Fruit fly (Drosophila melanogaster) whole organism, embryonic: Measurements from ENCODE around the gene 5-HT7.

Experiments
- BtbVII ChIP-seq: fragments of 200-800 bp; sonication (Bioruptor generic); optimal IDR thresholded peaks from 3 replicates; lab custom pipeline; 2017; ENCODE audit warnings: missing biosample characterization, mild to moderate bottlenecking, missing genetic modification characterization
- CG10209 ChIP-seq: fragments of 200-800 bp; sonication (Bioruptor generic); optimal IDR thresholded peaks from 3 replicates; lab custom pipeline; 2017; ENCODE audit warnings: missing biosample characterization, mild to moderate bottlenecking, missing genetic modification characterization, missing genetic modification reagents
- CG10274 ChIP-seq: fragments of 200-800 bp; sonication (Bioruptor generic); optimal IDR thresholded peaks from 3 replicates; lab custom pipeline; 2017; ENCODE audit warnings: missing biosample characterization, mild to moderate bottlenecking, missing genetic modification characterization
- CG11696 ChIP-seq: fragments of 200-800 bp; sonication (Bioruptor generic); IDR thresholded peaks from 2 replicates; pipeline ENCODE4 v1.3.6; 2022; ENCODE audit warnings: missing biosample characterization, missing genetic modification characterization
- CG12942 ChIP-seq: fragments of 200-800 bp; sonication (Bioruptor generic); optimal IDR thresholded peaks from 3 replicates; lab custom pipeline; 2016; ENCODE audit warnings: missing biosample characterization, missing genetic modification characterization
- CG14710 ChIP-seq: fragments of 200-800 bp; sonication (Bioruptor generic); optimal IDR thresholded peaks from 3 replicates; lab custom pipeline; 2019; ENCODE audit warnings: missing biosample characterization, mild to moderate bottlenecking, missing genetic modification characterization, moderate library complexity
- CG17186 ChIP-seq: fragments of 200-800 bp; sonication (Bioruptor generic); optimal IDR thresholded peaks from 3 replicates; lab custom pipeline; 2017; ENCODE audit warnings: missing biosample characterization, missing genetic modification reagents, missing genetic modification characterization
- CG17361 ChIP-seq: fragments of 200-800 bp; sonication (Bioruptor generic); IDR thresholded peaks from 3 replicates; pipeline ENCODE4 v1.3.6; 2022; ENCODE audit warnings: missing biosample characterization, missing genetic modification characterization
- CG17612 ChIP-seq: fragments of 200-800 bp; sonication (Bioruptor generic); IDR thresholded peaks from 2 replicates; pipeline ENCODE4 v1.3.6; 2022; ENCODE audit warnings: missing biosample characterization, missing genetic modification characterization
- CG18599 ChIP-seq: fragments of 200-800 bp; sonication (Bioruptor generic); optimal IDR thresholded peaks from 3 replicates; lab custom pipeline; 2017; ENCODE audit warnings: missing biosample characterization, missing genetic modification characterization, mild to moderate bottlenecking, moderate library complexity, missing genetic modification reagents
- CG2129 ChIP-seq: fragments of 200-800 bp; sonication (Bioruptor generic); IDR thresholded peaks from 2 replicates; pipeline ENCODE4 v1.3.6; 2022; ENCODE audit warnings: missing biosample characterization, missing genetic modification characterization; ENCODE audit not compliant: partially characterized antibody
- CG2678 ChIP-seq: fragments of 200-800 bp; sonication (Bioruptor generic); optimal IDR thresholded peaks from 3 replicates; lab custom pipeline; 2019; ENCODE audit warnings: missing biosample characterization, mild to moderate bottlenecking, missing genetic modification characterization, moderate library complexity
- CG33213 ChIP-seq: fragments of 200-800 bp; sonication (Bioruptor generic); optimal IDR thresholded peaks from 3 replicates; lab custom pipeline; 2016; ENCODE audit warnings: missing biosample characterization, missing genetic modification characterization
- CG4328 ChIP-seq: fragments of 200-800 bp; sonication (Bioruptor generic); optimal IDR thresholded peaks from 3 replicates; lab custom pipeline; 2017; ENCODE audit warnings: missing biosample characterization, missing genetic modification reagents, missing genetic modification characterization
- CG4854 ChIP-seq: fragments of 200-800 bp; sonication (Bioruptor generic); optimal IDR thresholded peaks from 2 replicates; lab custom pipeline; 2016; ENCODE audit warnings: missing biosample characterization, missing genetic modification characterization, inconsistent platforms
- CG6689 ChIP-seq: fragments of 200-800 bp; sonication (Bioruptor generic); IDR thresholded peaks from 2 replicates; pipeline ENCODE4 v1.3.6; 2022; ENCODE audit warnings: missing biosample characterization, missing genetic modification characterization
- CG7357 ChIP-seq: fragments of 200-800 bp; sonication (Bioruptor generic); IDR thresholded peaks from 3 replicates; pipeline ENCODE4 v1.3.6; 2022; ENCODE audit warnings: missing biosample characterization, missing genetic modification characterization
- CG7372 ChIP-seq: fragments of 200-800 bp; sonication (Bioruptor generic); IDR thresholded peaks from 2 replicates; pipeline ENCODE4 v1.3.6; 2022; ENCODE audit warnings: missing biosample characterization, missing genetic modification characterization
- CG7556 ChIP-seq: fragments of 200-800 bp; sonication (Bioruptor generic); optimal IDR thresholded peaks from 2 replicates; lab custom pipeline; 2017; ENCODE audit warnings: missing biosample characterization, mild to moderate bottlenecking, missing genetic modification characterization
- CG7839 ChIP-seq: fragments of 200-800 bp; sonication (Bioruptor generic); optimal IDR thresholded peaks from 3 replicates; lab custom pipeline; 2018; ENCODE audit warnings: missing biosample characterization, mild to moderate bottlenecking, missing genetic modification characterization, moderate library complexity
- CG8478 ChIP-seq: fragments of >200 bp; optimal IDR thresholded peaks from 2 replicates; lab custom pipeline; 2018
- CG8944 ChIP-seq: fragments of 200-800 bp; sonication (Bioruptor generic); optimal IDR thresholded peaks from 3 replicates; lab custom pipeline; 2016; ENCODE audit warnings: missing biosample characterization, missing genetic modification characterization
- CTCF ChIP-seq: fragments of 200-800 bp; sonication (Bioruptor generic); optimal IDR thresholded peaks from 2 replicates; lab custom pipeline; 2017; ENCODE audit warnings: missing biosample characterization, mild to moderate bottlenecking, missing genetic modification characterization, moderate library complexity
- Dek ChIP-seq: fragments of 200-800 bp; sonication (Bioruptor generic); optimal IDR thresholded peaks from 3 replicates; lab custom pipeline; 2019; ENCODE audit warnings: missing biosample characterization, mild to moderate bottlenecking, missing genetic modification characterization, moderate library complexity
- ERR ChIP-seq: fragments of 200-800 bp; sonication (Bioruptor generic); optimal IDR thresholded peaks from 2 replicates; lab custom pipeline; 2016; ENCODE audit warnings: missing biosample characterization, missing genetic modification characterization
- Gsc ChIP-seq: fragments of 200-800 bp; sonication (Bioruptor generic); IDR thresholded peaks from 2 replicates; pipeline ENCODE4 v1.3.6; 2022; ENCODE audit warnings: missing biosample characterization, missing genetic modification characterization
- HmgD ChIP-seq: fragments of 200-800 bp; sonication (Bioruptor generic); optimal IDR thresholded peaks from 3 replicates; lab custom pipeline; 2016; ENCODE audit warnings: missing biosample characterization, missing genetic modification characterization
- Hr78 ChIP-seq, 2 experiments: fragments of 200-800 bp in 1 of 2; fragments of >200 bp in 1 of 2; sonication (Bioruptor generic) in 1 of 2; optimal IDR thresholded peaks; 2 replicates each; lab custom pipeline; 2017 to 2019; ENCODE audit warnings: missing biosample characterization in 2 of 2, missing genetic modification characterization in 2 of 2, mild to moderate bottlenecking in 1 of 2, moderate library complexity in 1 of 2
- MBD-R2 ChIP-seq: fragments of 200-800 bp; sonication (Bioruptor generic); IDR thresholded peaks from 2 replicates; pipeline ENCODE4 v1.3.6; 2022; ENCODE audit warnings: missing biosample characterization, missing genetic modification characterization
- Mes4 ChIP-seq: fragments of 200-800 bp; sonication (Bioruptor generic); optimal IDR thresholded peaks from 2 replicates; lab custom pipeline; 2016; ENCODE audit warnings: missing biosample characterization, missing genetic modification characterization
- Mrtf ChIP-seq: fragments of 200-800 bp; sonication (Bioruptor generic); IDR thresholded peaks from 3 replicates; pipeline ENCODE4 v1.3.6; 2022; ENCODE audit warnings: missing biosample characterization, missing genetic modification characterization
- NC2α ChIP-seq: fragments of 200-800 bp; sonication (Bioruptor generic); optimal IDR thresholded peaks from 2 replicates; lab custom pipeline; 2016; ENCODE audit warnings: missing biosample characterization, missing genetic modification characterization
- Rx ChIP-seq: fragments of 200-800 bp; sonication (Bioruptor generic); IDR thresholded peaks from 2 replicates; pipeline ENCODE4 v1.3.6; 2022; ENCODE audit warnings: missing biosample characterization, missing genetic modification characterization
- Sin3A ChIP-seq: fragments of >200 bp; optimal IDR thresholded peaks from 2 replicates; lab custom pipeline; 2018
- Spps ChIP-seq: fragments of 200-800 bp; sonication (Bioruptor generic); optimal IDR thresholded peaks from 2 replicates; lab custom pipeline; 2018; ENCODE audit warnings: missing biosample characterization, mild to moderate bottlenecking, missing genetic modification characterization
- bsh ChIP-seq, 2 experiments: fragments of 200-800 bp; sonication (Bioruptor generic); optimal IDR thresholded peaks; 2 replicates each; lab custom pipeline; 2017 to 2018; ENCODE audit warnings: mild to moderate bottlenecking in 2 of 2, missing biosample characterization in 2 of 2, missing genetic modification characterization in 2 of 2, moderate library complexity in 1 of 2
- crc ChIP-seq: fragments of 200-800 bp; sonication (Bioruptor generic); optimal IDR thresholded peaks from 2 replicates; lab custom pipeline; 2016; ENCODE audit warnings: missing biosample characterization, missing genetic modification characterization
- danr ChIP-seq: fragments of 200-800 bp; sonication (Bioruptor generic); IDR thresholded peaks from 2 replicates; pipeline ENCODE4 v1.3.6; 2022; ENCODE audit warnings: missing biosample characterization, missing genetic modification characterization
- eyg ChIP-seq: fragments of 200-800 bp; sonication (Bioruptor generic); optimal IDR thresholded peaks from 3 replicates; lab custom pipeline; 2016; ENCODE audit warnings: missing biosample characterization, missing genetic modification characterization
- fru ChIP-seq: fragments of >200 bp; optimal IDR thresholded peaks from 2 replicates; lab custom pipeline; 2017
- h ChIP-seq: fragments of >200 bp; optimal IDR thresholded peaks from 2 replicates; lab custom pipeline; 2017
- hb ChIP-seq: fragments of 200-800 bp; sonication (Bioruptor generic); IDR thresholded peaks from 3 replicates; pipeline ENCODE4 v1.3.6; 2022; ENCODE audit warnings: missing biosample characterization, missing genetic modification characterization; ENCODE audit not compliant: partially characterized antibody
- hbn ChIP-seq: fragments of 200-800 bp; sonication (Bioruptor generic); IDR thresholded peaks from 2 replicates; pipeline ENCODE4 v1.3.6; 2022; ENCODE audit warnings: missing biosample characterization, missing genetic modification characterization; ENCODE audit not compliant: partially characterized antibody
- jing ChIP-seq: fragments of 200-800 bp; sonication (Bioruptor generic); optimal IDR thresholded peaks from 2 replicates; lab custom pipeline; 2018; ENCODE audit warnings: missing biosample characterization, mild to moderate bottlenecking, missing genetic modification characterization
- lola ChIP-seq, 3 experiments: fragments of >200 bp in 2 of 3; fragments of 200-800 bp in 1 of 3; sonication (Bioruptor generic) in 1 of 3; optimal IDR thresholded peaks; 2 replicates each; lab custom pipeline; 2017 to 2019; ENCODE audit warnings: missing biosample characterization in 3 of 3, missing genetic modification characterization in 3 of 3, mild to moderate bottlenecking in 1 of 3, moderate library complexity in 1 of 3
- org-1 ChIP-seq: fragments of 200-800 bp; sonication (Bioruptor generic); optimal IDR thresholded peaks from 2 replicates; lab custom pipeline; 2017; ENCODE audit warnings: missing biosample characterization, missing genetic modification characterization
- pb ChIP-seq: fragments of 200-800 bp; sonication (Bioruptor generic); optimal IDR thresholded peaks from 3 replicates; lab custom pipeline; 2016; ENCODE audit warnings: missing biosample characterization, missing genetic modification characterization
- repo ChIP-seq: fragments of 200-800 bp; sonication (Bioruptor generic); optimal IDR thresholded peaks from 2 replicates; lab custom pipeline; 2016; ENCODE audit warnings: missing biosample characterization, missing genetic modification characterization
- slp2 ChIP-seq: fragments of 200-800 bp; sonication (Bioruptor generic); optimal IDR thresholded peaks from 2 replicates; lab custom pipeline; 2016; ENCODE audit warnings: missing biosample characterization, missing genetic modification characterization
- tgo ChIP-seq: fragments of 200-800 bp; sonication (Bioruptor generic); IDR thresholded peaks from 3 replicates; pipeline ENCODE4 v1.3.6; 2022; ENCODE audit warnings: missing biosample characterization, missing genetic modification characterization
- vnd ChIP-seq: fragments of 200-800 bp; sonication (Bioruptor generic); IDR thresholded peaks from 3 replicates; pipeline ENCODE4 v1.3.6; 2022; ENCODE audit warnings: missing biosample characterization, missing genetic modification characterization; ENCODE audit not compliant: partially characterized antibody
- wek ChIP-seq: fragments of 200-800 bp; sonication (Bioruptor generic); optimal IDR thresholded peaks from 3 replicates; lab custom pipeline; 2018; ENCODE audit warnings: missing biosample characterization, mild to moderate bottlenecking, missing genetic modification characterization, moderate library complexity
- zen ChIP-seq: fragments of 200-800 bp; sonication (Bioruptor generic); optimal IDR thresholded peaks from 3 replicates; lab custom pipeline; 2018; ENCODE audit warnings: missing biosample characterization, mild to moderate bottlenecking, missing genetic modification characterization, moderate library complexity

Gene 5-HT7

dm6 chr3R:31053784-31054221, 37.1 kb upstream of the 5-HT7 start, which contains the start of gene Chchd3 (continued):
- no peak for TF ChIP-seq CG17612 (GFP tag; lab: Robert Waterston, UW)
- no peak for TF ChIP-seq NC2α (GFP tag; lab: Kevin White, UChicago)
- TF ChIP-seq Sin3A = peak; percentile 79
- no peak for TF ChIP-seq CG7357 (GFP tag; lab: Robert Waterston, UW)
- no peak for TF ChIP-seq Hr78 (GFP tag; optimal IDR thresholded peaks at IDR 0.05; lab: Kevin White, UChicago)
- no peak for TF ChIP-seq CG4328 (GFP tag; lab: Kevin White, UChicago)
- TF ChIP-seq slp2 (GFP tag; lab: Kevin White, UChicago) = no peak
- TF ChIP-seq hb (GFP tag; lab: Robert Waterston, UW) = no peak
- TF ChIP-seq crc (GFP tag; lab: Kevin White, UChicago) = no peak
- no peak for TF ChIP-seq Rx (GFP tag; lab: Robert Waterston, UW)
- no peak for TF ChIP-seq pb (GFP tag; lab: Kevin White, UChicago)
- TF ChIP-seq h (lab: Kevin White, UChicago) = no peak
- TF ChIP-seq repo (GFP tag; lab: Kevin White, UChicago) = peak; percentile 7
- TF ChIP-seq CG2129 = no peak
- no peak for TF ChIP-seq Gsc (GFP tag; lab: Robert Waterston, UW)
- TF ChIP-seq hbn = no peak
- no peak for TF ChIP-seq danr (GFP tag; lab: Robert Waterston, UW)
- TF ChIP-seq HmgD = peak; percentile 33
- TF ChIP-seq CG10274 (GFP tag; lab: Kevin White, UChicago) = no peak
- TF ChIP-seq vnd (GFP tag; lab: Robert Waterston, UW) = no peak
- no peak for TF ChIP-seq CG2678 (tag; lab: Kevin White, UChicago)
- TF ChIP-seq Mes4 (GFP tag; lab: Kevin White, UChicago) = no peak
- no peak for TF ChIP-seq CG12942 (GFP tag; lab: Kevin White, UChicago)
- no peak for TF ChIP-seq CG10209 (GFP tag; lab: Kevin White, UChicago)
- TF ChIP-seq eyg = no peak
- TF ChIP-seq CG17186 (GFP tag; lab: Kevin White, UChicago) = peak; percentile 21
- TF ChIP-seq CG8944 (GFP tag; lab: Kevin White, UChicago) = peak; percentile 37
- no peak for TF ChIP-seq Dek (tag; lab: Kevin White, UChicago)
- TF ChIP-seq CG33213 (GFP tag; lab: Kevin White, UChicago) = peak; percentile 55
- no peak for TF ChIP-seq CG8478
- TF ChIP-seq wek (GFP tag; lab: Kevin White, UChicago) = no peak
- TF ChIP-seq Mrtf (GFP tag; lab: Robert Waterston, UW) = no peak
- no peak for TF ChIP-seq CG6689
- TF ChIP-seq CG14710 (tag; lab: Kevin White, UChicago) = peak; percentile 59
- TF ChIP-seq ERR (GFP tag; lab: Kevin White, UChicago) = peak; percentile 13
- TF ChIP-seq tgo (GFP tag; lab: Robert Waterston, UW) = no peak
- TF ChIP-seq MBD-R2 (GFP tag; lab: Robert Waterston, UW) = peak; percentile 92
- TF ChIP-seq BtbVII (GFP tag; lab: Kevin White, UChicago) = no peak
- no peak for TF ChIP-seq fru (lab: Kevin White, UChicago)
- TF ChIP-seq CG7556 = no peak
- TF ChIP-seq zen (tag; lab: Kevin White, UChicago) = peak; percentile 66
- no peak for TF ChIP-seq CG7839 (tag; lab: Kevin White, UChicago)
- no peak for TF ChIP-seq lola (GFP tag; optimal IDR thresholded peaks at IDR 0.05; lab: Kevin White, UChicago)
- TF ChIP-seq CG17361 = no peak
- no peak for TF ChIP-seq CG7372
- no peak for TF ChIP-seq jing
- no peak for TF ChIP-seq CG11696 (GFP tag; lab: Robert Waterston, UW)
- no peak for TF ChIP-seq CG4854 (GFP tag; lab: Kevin White, UChicago)
- TF ChIP-seq org-1 (GFP tag; lab: Kevin White, UChicago) = no peak
- TF ChIP-seq CTCF (GFP tag; lab: Kevin White, UChicago) = peak; percentile 33
- TF ChIP-seq CG18599 (GFP tag; lab: Kevin White, UChicago) = no peak
- TF ChIP-seq Spps (tag; lab: Kevin White, UChicago) = no peak
- no peak for TF ChIP-seq bsh (GFP tag; optimal IDR thresholded peaks at IDR 0.05; lab: Kevin White, UChicago)
